Fruit fly (Drosophila melanogaster) ovary, adult (tissue): ENCODE data around the gene CG43362.

Experiments used
- CG17801 ChIP-seq: fragments of 200-800 bp; optimal IDR thresholded peaks from 2 replicates; lab custom pipeline; 2019; ENCODE audit warnings: missing biosample characterization, mild to moderate bottlenecking, missing genetic modification characterization, moderate library complexity; ENCODE audit not compliant: partially characterized antibody

Gene CG43362

dm6 chr2L:18309346-18309745 is 18.1 kb upstream of the CG43362 start, which contains the start of gene CG43354:
CG43354 (minus strand) TSS chr2L:18309446.
- no peak for TF ChIP-seq CG17801 (GFP tag; lab: Kevin White, UChicago)

dm6 chr2L:18308652-18309051 is 17.4 kb upstream of the CG43362 start:
- TF ChIP-seq CG17801 (GFP tag; lab: Kevin White, UChicago): no peak

- no peak for TF ChIP-seq CG17801 (GFP tag; lab: Kevin White, UChicago)
Observed at dm6 chr2L:18307823-18308222, 16.6 kb upstream of the CG43362 start.

dm6 chr2L:18305057-18305829 is 14.0 kb upstream of the CG43362 start:
- TF ChIP-seq CG17801 (GFP tag; lab: Kevin White, UChicago): no peak

- no peak for TF ChIP-seq CG17801 (GFP tag; lab: Kevin White, UChicago)
Observed at dm6 chr2L:18304469-18304868, 13.2 kb upstream of the CG43362 start.

- TF ChIP-seq CG17801 (GFP tag; lab: Kevin White, UChicago): no peak
Observed at dm6 chr2L:18302780-18303179, 11.5 kb upstream of the CG43362 start.

- no peak for TF ChIP-seq CG17801 (GFP tag; lab: Kevin White, UChicago)
Observed at dm6 chr2L:18298541-18298940, 7.3 kb upstream of the CG43362 start.

dm6 chr2L:18294421-18294890 is 3.2 kb upstream of the CG43362 start, which contains the start of gene CG5790:
CG5790 (plus strand) TSS chr2L:18294840.
- TF ChIP-seq CG17801 (GFP tag; lab: Kevin White, UChicago): no peak

- TF ChIP-seq CG17801 (GFP tag; lab: Kevin White, UChicago): no peak
Observed at dm6 chr2L:18292222-18292621, 960 bp upstream of the CG43362 start, which contains the start of gene Sfp36F. Sfp36F (plus strand) TSS chr2L:18292522.

dm6 chr2L:18287171-18287570 is 4.1 kb downstream of the CG43362 start:
- no peak for TF ChIP-seq CG17801 (GFP tag; lab: Kevin White, UChicago)

- no peak for TF ChIP-seq CG17801 (GFP tag; lab: Kevin White, UChicago)
Observed at dm6 chr2L:18285620-18286019, 5.6 kb downstream of the CG43362 start, which contains the start of gene CG31787. CG31787 (minus strand) TSS chr2L:18285720.

dm6 chr2L:18284150-18284842 is 7.0 kb downstream of the CG43362 start:
- no peak for TF ChIP-seq CG17801 (GFP tag; lab: Kevin White, UChicago)

- TF ChIP-seq CG17801 (GFP tag; lab: Kevin White, UChicago): no peak
Observed at dm6 chr2L:18275663-18276062, 15.6 kb downstream of the CG43362 start, which contains the start of gene CG42750. CG42750 (minus strand) TSS chr2L:18275770.

- TF ChIP-seq CG17801 (GFP tag; lab: Kevin White, UChicago): no peak
Observed at dm6 chr2L:18267815-18268214, 23.4 kb downstream of the CG43362 start.

dm6 chr2L:18257878-18258277 is 33.4 kb downstream of the CG43362 start, which contains the start of gene CG31788:
CG31788 (minus strand) TSS chr2L:18257978.
- no peak for TF ChIP-seq CG17801 (GFP tag; lab: Kevin White, UChicago)
